Worm (Caenorhabditis elegans) whole organism, young adult: Measurements from ENCODE around the gene C27A7.3.

Source experiments
- B0336.3 ChIP-seq: fragments of 200-800 bp; sonication (Bioruptor generic); IDR thresholded peaks from 2 replicates; pipeline ENCODE4 v1.3.6; 2022; ENCODE audit warnings: missing genetic modification characterization, missing compliant biosample characterization
- F23B12.7 ChIP-seq: sonication (generic microtip); optimal IDR thresholded peaks from 2 replicates; lab custom pipeline; 2017; ENCODE audit warnings: missing genetic modification characterization, mild to moderate bottlenecking, missing compliant biosample characterization, antibody characterized with exemption, moderate library complexity; ENCODE audit not compliant: insufficient read depth
- F37B4.10 ChIP-seq: fragments of 200-800 bp; sonication (Bioruptor generic); IDR thresholded peaks from 2 replicates; pipeline ENCODE4 v1.3.6; 2022; ENCODE audit warnings: missing genetic modification characterization, missing compliant biosample characterization
- F49E8.2 ChIP-seq: sonication (generic microtip); optimal IDR thresholded peaks from 3 replicates; lab custom pipeline; 2017; ENCODE audit warnings: missing genetic modification characterization, mild to moderate bottlenecking, missing compliant biosample characterization, antibody characterized with exemption, moderate library complexity; ENCODE audit not compliant: insufficient read depth
- F57A8.1 ChIP-seq: fragments of 200-800 bp; sonication (Bioruptor generic); optimal IDR thresholded peaks from 2 replicates; lab custom pipeline; 2018; ENCODE audit warnings: mild to moderate bottlenecking, missing genetic modification characterization, moderate library complexity, missing compliant biosample characterization
- F57C9.4 ChIP-seq: sonication (generic microtip); optimal IDR thresholded peaks from 2 replicates; lab custom pipeline; 2017; ENCODE audit warnings: mild to moderate bottlenecking, missing genetic modification characterization, missing compliant biosample characterization
- T07F8.4 ChIP-seq: sonication (generic microtip); optimal IDR thresholded peaks from 2 replicates; lab custom pipeline; 2016; ENCODE audit warnings: mild to moderate bottlenecking, missing genetic modification characterization, moderate library complexity, missing compliant biosample characterization
- T26A5.8 ChIP-seq: sonication (generic microtip); optimal IDR thresholded peaks from 2 replicates; lab custom pipeline; 2016; ENCODE audit warnings: missing genetic modification characterization, missing compliant biosample characterization
- Y56A3A.18 ChIP-seq: fragments of 200-800 bp; sonication (Bioruptor generic); IDR thresholded peaks from 2 replicates; pipeline ENCODE4 v1.3.6; 2022; ENCODE audit warnings: missing genetic modification reagents, missing genetic modification characterization, missing compliant biosample characterization
- Y95B8A.8 ChIP-seq: fragments of 200-800 bp; sonication (Bioruptor generic); IDR thresholded peaks from 2 replicates; pipeline ENCODE4 v1.3.6; 2022; ENCODE audit warnings: missing genetic modification reagents, missing genetic modification characterization, missing compliant biosample characterization
- aptf-3 ChIP-seq: fragments of 200-800 bp; sonication (Bioruptor generic); IDR thresholded peaks from 2 replicates; pipeline ENCODE4 v1.3.6; 2022; ENCODE audit warnings: missing genetic modification characterization, missing compliant biosample characterization
- atf-7 ChIP-seq: sonication (generic microtip); optimal IDR thresholded peaks from 2 replicates; lab custom pipeline; 2017; ENCODE audit warnings: mild to moderate bottlenecking, missing genetic modification characterization, missing compliant biosample characterization
- athp-1 ChIP-seq: sonication (generic microtip); optimal IDR thresholded peaks from 2 replicates; lab custom pipeline; 2017; ENCODE audit warnings: mild to moderate bottlenecking, missing genetic modification characterization, missing compliant biosample characterization
- attf-6 ChIP-seq: fragments of 200-800 bp; sonication (Bioruptor generic); IDR thresholded peaks from 2 replicates; pipeline ENCODE4 v1.3.6; 2022; ENCODE audit warnings: missing genetic modification reagents, missing genetic modification characterization, missing compliant biosample characterization
- ccch-3 ChIP-seq: fragments of 200-800 bp; sonication (Bioruptor generic); optimal IDR thresholded peaks from 2 replicates; lab custom pipeline; 2018; ENCODE audit warnings: mild to moderate bottlenecking, missing genetic modification characterization, missing compliant biosample characterization
- cebp-2 ChIP-seq: fragments of 200-800 bp; sonication (Bioruptor generic); IDR thresholded peaks from 2 replicates; pipeline ENCODE4 v1.3.6; 2022; ENCODE audit warnings: missing genetic modification characterization, missing compliant biosample characterization
- ceh-100 ChIP-seq: fragments of 200-800 bp; sonication (Bioruptor generic); IDR thresholded peaks from 2 replicates; pipeline ENCODE4 v1.3.6; 2022; ENCODE audit warnings: missing genetic modification reagents, missing genetic modification characterization, missing compliant biosample characterization
- ceh-58 ChIP-seq: fragments of 200-800 bp; sonication (Bioruptor generic); IDR thresholded peaks from 2 replicates; pipeline ENCODE4 v1.3.6; 2022; ENCODE audit warnings: missing genetic modification characterization, missing compliant biosample characterization
- dpff-1 ChIP-seq: sonication (generic microtip); optimal IDR thresholded peaks from 2 replicates; lab custom pipeline; 2017; ENCODE audit warnings: mild to moderate bottlenecking, missing genetic modification characterization, missing compliant biosample characterization
- dpl-1 ChIP-seq: fragments of 150-350 bp; optimal IDR thresholded peaks from 2 replicates; lab custom pipeline; 2014; ENCODE audit warnings: missing biosample characterization, missing genetic modification reagents, missing genetic modification characterization
- egl-18 ChIP-seq: fragments of 200-800 bp; sonication (Bioruptor generic); IDR thresholded peaks from 2 replicates; pipeline ENCODE4 v1.3.6; 2022; ENCODE audit warnings: missing genetic modification reagents, missing genetic modification characterization, missing compliant biosample characterization
- egrh-3 ChIP-seq: fragments of 200-800 bp; sonication (Bioruptor generic); IDR thresholded peaks from 2 replicates; pipeline ENCODE4 v1.3.6; 2022; ENCODE audit warnings: missing genetic modification reagents, missing genetic modification characterization, missing compliant biosample characterization
- ets-4 ChIP-seq: fragments of 200-800 bp; sonication (Bioruptor generic); optimal IDR thresholded peaks from 2 replicates; lab custom pipeline; 2018; ENCODE audit warnings: mild to moderate bottlenecking, missing genetic modification characterization, missing compliant biosample characterization
- hsf-1 ChIP-seq: fragments of 200-800 bp; sonication (Bioruptor generic); IDR thresholded peaks from 2 replicates; pipeline ENCODE4 v1.3.6; 2022; ENCODE audit warnings: missing genetic modification reagents, missing genetic modification characterization, missing compliant biosample characterization
- lin-54 ChIP-seq: fragments of 200-800 bp; sonication (Bioruptor generic); optimal IDR thresholded peaks from 2 replicates; lab custom pipeline; 2018; ENCODE audit warnings: mild to moderate bottlenecking, missing genetic modification characterization, missing compliant biosample characterization
- lir-1 ChIP-seq: fragments of 200-800 bp; sonication (Bioruptor generic); conservative IDR thresholded peaks from 2 replicates; pipeline ENCODE4 v1.3.6; 2022; ENCODE audit warnings: missing genetic modification reagents, missing genetic modification characterization, missing compliant biosample characterization
- lsy-27 ChIP-seq: sonication (generic microtip); optimal IDR thresholded peaks from 2 replicates; lab custom pipeline; 2017; ENCODE audit warnings: missing genetic modification characterization, mild to moderate bottlenecking, missing compliant biosample characterization, antibody characterized with exemption, missing genotype, borderline replicate concordance; ENCODE audit not compliant: insufficient read depth
- madf-10 ChIP-seq: sonication (generic microtip); optimal IDR thresholded peaks from 2 replicates; lab custom pipeline; 2016; ENCODE audit warnings: mild to moderate bottlenecking, missing genetic modification characterization, missing compliant biosample characterization
- madf-3 ChIP-seq: fragments of 200-800 bp; sonication (Bioruptor generic); IDR thresholded peaks from 2 replicates; pipeline ENCODE4 v1.3.6; 2022; ENCODE audit warnings: missing genetic modification reagents, missing genetic modification characterization, missing compliant biosample characterization
- mes-4 ChIP-seq: sonication (generic microtip); optimal IDR thresholded peaks from 2 replicates; lab custom pipeline; 2016; ENCODE audit warnings: missing genotype, missing genetic modification characterization, missing compliant biosample characterization
- nhr-120 ChIP-seq: fragments of 200-800 bp; sonication (Bioruptor generic); IDR thresholded peaks from 2 replicates; pipeline ENCODE4 v1.3.6; 2022; ENCODE audit warnings: missing genetic modification characterization, missing compliant biosample characterization
- nhr-179 ChIP-seq: sonication (generic microtip); optimal IDR thresholded peaks from 2 replicates; lab custom pipeline; 2016; ENCODE audit warnings: mild to moderate bottlenecking, missing genetic modification characterization, missing compliant biosample characterization
- nhr-27 ChIP-seq: fragments of 200-800 bp; sonication (Bioruptor generic); optimal IDR thresholded peaks from 2 replicates; lab custom pipeline; 2018; ENCODE audit warnings: mild to moderate bottlenecking, missing genetic modification characterization, moderate library complexity, missing compliant biosample characterization
- rcor-1 ChIP-seq: fragments of 200-800 bp; sonication (Bioruptor generic); IDR thresholded peaks from 2 replicates; pipeline ENCODE4 v1.3.6; 2022; ENCODE audit warnings: missing genetic modification reagents, missing genetic modification characterization, missing compliant biosample characterization
- rec-8 ChIP-seq, 2 experiments: sonication (generic microtip); optimal IDR thresholded peaks; 2 replicates each; lab custom pipeline; 2016; ENCODE audit warnings: mild to moderate bottlenecking in 2 of 2, missing genetic modification characterization in 2 of 2, missing genetic modification reagents in 2 of 2, missing genotype in 2 of 2, missing biosample characterization in 1 of 2, missing compliant biosample characterization in 1 of 2, moderate library complexity in 1 of 2
- repo-1 ChIP-seq: sonication (generic microtip); optimal IDR thresholded peaks from 2 replicates; lab custom pipeline; 2017; ENCODE audit warnings: mild to moderate bottlenecking, missing genetic modification characterization, missing compliant biosample characterization
- sdz-38 ChIP-seq: sonication (generic microtip); optimal IDR thresholded peaks from 2 replicates; lab custom pipeline; 2016; ENCODE audit warnings: missing genotype, missing genetic modification characterization, missing compliant biosample characterization
- sea-2 ChIP-seq: fragments of 200-800 bp; sonication (Bioruptor generic); IDR thresholded peaks from 2 replicates; pipeline ENCODE4 v1.3.6; 2022; ENCODE audit warnings: missing genetic modification characterization, missing compliant biosample characterization
- snpc-3.4 ChIP-seq: sonication (generic microtip); optimal IDR thresholded peaks from 2 replicates; lab custom pipeline; 2017; ENCODE audit warnings: missing genetic modification characterization, mild to moderate bottlenecking, missing compliant biosample characterization, antibody characterized with exemption, moderate library complexity, missing genotype, missing genetic modification reagents
- tbx-9 ChIP-seq: sonication (generic microtip); optimal IDR thresholded peaks from 2 replicates; lab custom pipeline; 2016; ENCODE audit warnings: borderline replicate concordance, missing genetic modification characterization, inconsistent platforms, missing compliant biosample characterization
- unc-62 ChIP-seq: fragments of 150-350 bp; optimal IDR thresholded peaks from 2 replicates; lab custom pipeline; 2014; ENCODE audit warnings: missing biosample characterization, missing genetic modification reagents, missing genetic modification characterization
- xnd-1 ChIP-seq: sonication (generic microtip); optimal IDR thresholded peaks from 2 replicates; lab custom pipeline; 2016; ENCODE audit warnings: missing genotype, missing genetic modification reagents, missing genetic modification characterization, missing compliant biosample characterization
- ztf-18 ChIP-seq: sonication (generic microtip); optimal IDR thresholded peaks from 2 replicates; lab custom pipeline; 2016; ENCODE audit warnings: missing genotype, mild to moderate bottlenecking, missing genetic modification characterization, missing compliant biosample characterization
- ztf-25 ChIP-seq: fragments of 200-800 bp; sonication (Bioruptor generic); IDR thresholded peaks from 2 replicates; pipeline ENCODE4 v1.3.6; 2022; ENCODE audit warnings: missing genetic modification reagents, missing genetic modification characterization, missing compliant biosample characterization

C27A7.3 gene

DNA sequence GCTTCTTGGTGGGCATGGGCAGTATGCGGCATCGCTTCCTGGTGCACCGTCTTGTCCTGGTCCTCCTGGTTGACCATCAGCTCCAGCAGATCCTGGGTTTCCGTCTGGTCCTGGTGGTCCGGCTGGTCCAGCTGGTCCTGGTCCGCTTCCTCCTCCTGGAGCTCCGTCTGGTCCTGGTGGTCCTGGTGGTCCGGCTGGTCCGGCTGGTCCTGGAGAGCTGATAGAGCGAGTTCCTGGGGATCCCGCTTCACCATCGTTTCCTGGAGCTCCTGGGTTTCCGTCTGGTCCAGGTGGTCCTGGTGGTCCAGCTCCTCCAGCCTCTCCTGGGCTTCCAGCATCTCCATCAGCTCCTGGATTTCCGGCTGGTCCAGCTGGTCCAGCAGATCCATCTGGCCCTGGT, 26.3 kb downstream of the C27A7.3 start:
- TF ChIP-seq athp-1 (tag; lab: Kevin White, UChicago), result no peak
- TF ChIP-seq aptf-3, result 0 out of 2 replicates have a peak, but pooled peaks have one; percentile 66
- no peak for TF ChIP-seq F57C9.4 (tag; lab: Kevin White, UChicago)
- TF ChIP-seq egrh-3 (GFP tag; lab: Robert Waterston, UW), result peak; percentile 96
- no peak for TF ChIP-seq ceh-100 (GFP tag; lab: Robert Waterston, UW)
- TF ChIP-seq ztf-25, result no peak

DNA sequence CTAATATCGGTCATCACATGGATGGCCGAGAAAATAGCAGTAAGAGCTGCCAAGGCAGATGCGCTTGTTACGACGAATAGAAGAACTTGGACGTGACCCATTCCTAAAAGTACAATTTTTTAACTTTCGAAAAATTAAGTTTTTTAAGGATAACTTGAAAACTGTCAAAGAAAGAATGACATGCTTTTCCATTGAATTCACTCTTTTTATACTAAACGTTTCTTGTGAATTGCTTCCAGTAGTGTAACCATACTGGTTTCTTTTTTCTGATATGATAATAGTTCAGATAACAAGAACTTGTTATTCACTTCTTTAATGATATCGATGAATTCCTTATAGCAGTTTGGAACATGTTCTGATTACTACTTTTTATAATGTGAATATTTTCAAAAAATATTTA, 26.9 kb downstream of the C27A7.3 start, which contains the start of gene col-37:
Gene col-37, minus strand, starts transcription at position 101 of the 400 bp plus-strand sequence.
- no peak for TF ChIP-seq dpl-1
- no peak for TF ChIP-seq lsy-27
- TF ChIP-seq xnd-1 (tag; lab: Kevin White, UChicago), result no peak
- no peak for TF ChIP-seq rec-8 (tag; optimal IDR thresholded peaks at IDR 0.05; lab: Kevin White, UChicago)
- no peak for TF ChIP-seq sea-2
- no peak for TF ChIP-seq ceh-58
- no peak for TF ChIP-seq lin-54
- no peak for TF ChIP-seq atf-7 (tag; lab: Kevin White, UChicago)
- no peak for TF ChIP-seq Y95B8A.8 (GFP tag; lab: Robert Waterston, UW)
- TF ChIP-seq ztf-25, result no peak
- no peak for TF ChIP-seq F57A8.1
- TF ChIP-seq F37B4.10 (GFP tag; lab: Robert Waterston, UW), result no peak
- TF ChIP-seq ccch-3, result no peak
- TF ChIP-seq nhr-27, result no peak
- no peak for TF ChIP-seq tbx-9
- no peak for TF ChIP-seq attf-6
- no peak for TF ChIP-seq cebp-2
- no peak for TF ChIP-seq Y56A3A.18

DNA sequence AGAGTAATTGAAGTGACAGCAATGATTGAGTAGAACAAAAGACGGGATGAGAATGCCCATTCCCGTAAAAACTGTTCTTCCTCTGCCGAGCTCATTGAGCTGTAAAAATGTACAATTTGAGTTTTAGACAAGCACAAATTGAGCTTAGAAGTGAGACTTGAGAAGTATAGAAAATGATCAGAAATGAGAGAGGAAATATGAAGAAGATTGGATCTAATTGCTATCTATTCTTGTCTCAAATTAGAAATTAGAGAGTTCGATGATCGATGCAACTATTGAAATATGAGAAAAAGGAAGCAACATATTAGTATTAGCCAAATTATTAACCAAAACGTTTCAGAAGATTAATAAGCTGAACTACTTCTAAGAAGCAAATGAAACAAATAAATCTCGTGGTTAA, 29.4 kb downstream of the C27A7.3 start, which contains the start of gene ZK863.1:
Gene ZK863.1, minus strand, starts transcription at position 101 of the 400 bp plus-strand sequence.
- TF ChIP-seq sdz-38 (no peak), F23B12.7 (no peak), repo-1 (tag; lab: Kevin White, UChicago) (no peak), dpff-1 (tag; lab: Kevin White, UChicago) (no peak), ceh-100 (GFP tag; lab: Robert Waterston, UW) (no peak), egl-18 (GFP tag; lab: Robert Waterston, UW) (no peak), egrh-3 (GFP tag; lab: Robert Waterston, UW) (no peak), lir-1 (GFP tag; lab: Robert Waterston, UW) (no peak), nhr-120 (GFP tag; lab: Robert Waterston, UW) (no peak), ets-4 (GFP tag; lab: Kevin White, UChicago) (no peak), unc-62 (GFP tag; lab: Kevin White, UChicago) (no peak), mes-4 (no peak), Y95B8A.8 (GFP tag; lab: Robert Waterston, UW) (no peak), F57C9.4 (tag; lab: Kevin White, UChicago) (no peak), snpc-3.4 (tag; lab: Kevin White, UChicago) (no peak)

DNA sequence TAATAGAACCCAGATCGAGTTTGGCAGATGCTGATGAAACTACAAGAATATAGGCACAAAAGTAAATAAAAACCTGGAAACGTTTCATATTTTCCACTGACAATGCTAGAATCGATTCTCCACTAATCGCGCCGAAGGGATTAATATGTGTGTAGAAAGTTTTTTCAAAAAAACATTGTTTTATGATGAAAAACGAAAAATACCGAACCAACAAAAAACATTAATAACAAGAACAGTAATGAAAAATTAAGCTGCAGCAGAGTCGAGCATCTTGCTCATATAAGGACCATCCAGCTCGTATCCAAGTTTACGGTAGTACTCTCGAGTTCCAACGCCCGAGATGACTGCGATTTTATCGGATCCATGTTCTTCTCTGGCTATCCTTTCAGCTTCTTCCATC, 38.6 kb downstream of the C27A7.3 start, which contains the start of gene clec-224:
Gene clec-224, minus strand, starts transcription at position 101 of the 400 bp plus-strand sequence.
- TF ChIP-seq F37B4.10 (GFP tag; lab: Robert Waterston, UW) (no peak), lin-54 (no peak), T26A5.8 (tag; lab: Kevin White, UChicago) (no peak), madf-3 (no peak), sdz-38 (no peak), madf-10 (tag; lab: Kevin White, UChicago) (no peak), B0336.3 (GFP tag; lab: Robert Waterston, UW) (no peak), rcor-1 (GFP tag; lab: Robert Waterston, UW) (no peak), nhr-179 (tag; lab: Kevin White, UChicago) (no peak), athp-1 (tag; lab: Kevin White, UChicago) (no peak), hsf-1 (GFP tag; lab: Robert Waterston, UW) (no peak), F49E8.2 (tag; lab: Kevin White, UChicago) (no peak), dpl-1 (no peak), T07F8.4 (tag; lab: Kevin White, UChicago) (no peak), ztf-18 (tag; lab: Kevin White, UChicago) (no peak)
